Worm (Caenorhabditis elegans): Measurements from ENCODE around the gene tsr-2.
"Not testable (repeated sequence)": the region's sequence is repeated elsewhere in the genome, so short reads cannot be mapped to it uniquely, and the experiment has no call there.

DNA sequence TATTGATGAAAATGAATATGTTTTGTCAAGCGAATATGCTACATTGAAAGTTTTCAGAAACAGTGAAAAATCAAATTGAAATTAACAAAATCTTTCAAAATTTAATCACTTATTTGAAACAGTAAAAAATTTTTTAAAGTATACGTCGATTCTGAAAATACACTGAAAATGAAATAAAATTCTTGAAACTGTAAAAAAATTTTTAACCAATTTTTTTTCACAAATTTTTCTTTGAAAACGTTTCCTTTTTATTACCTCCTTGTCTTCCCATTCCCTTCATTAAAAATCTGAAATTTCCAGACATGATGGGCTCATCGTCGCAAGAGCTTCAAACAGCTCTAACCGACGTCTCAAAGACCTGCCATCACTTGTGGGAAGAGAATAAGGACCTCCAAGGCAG lies 7.6 kb downstream of the tsr-2 start, which contains the start of gene sta-1:
- TF ChIP-seq zag-1 (tag; optimal IDR thresholded peaks at IDR 0.05); mbf-1 (tag; optimal IDR thresholded peaks at IDR 0.05); nhr-10 (tag; optimal IDR thresholded peaks at IDR 0.05); sma-3 (GFP tag; optimal IDR thresholded peaks at IDR 0.05): not testable (repeated sequence)
